Fruit fly (Drosophila melanogaster) whole organism, adult: ENCODE measurements around the gene CG12998.

Source experiments
- CG11617 ChIP-seq: fragments of 200-800 bp; sonication (Bioruptor generic); optimal IDR thresholded peaks from 2 replicates; lab custom pipeline; 2017; ENCODE audit warnings: mild to moderate bottlenecking, missing biosample characterization, missing genetic modification reagents, missing genetic modification characterization
- CG12768 ChIP-seq: fragments of 200-800 bp; sonication (Bioruptor generic); optimal IDR thresholded peaks from 2 replicates; lab custom pipeline; 2017; ENCODE audit warnings: missing biosample characterization, missing genetic modification characterization, mild to moderate bottlenecking, moderate library complexity, missing genetic modification reagents
- CG14711 ChIP-seq: fragments of 200-800 bp; sonication (Bioruptor generic); optimal IDR thresholded peaks from 2 replicates; lab custom pipeline; 2018; ENCODE audit warnings: missing biosample characterization, mild to moderate bottlenecking, missing genetic modification characterization, moderate library complexity
- CG1620 ChIP-seq: fragments of 200-800 bp; sonication (Bioruptor generic); optimal IDR thresholded peaks from 2 replicates; lab custom pipeline; 2016; ENCODE audit warnings: missing biosample characterization, missing genetic modification characterization
- CG33017 ChIP-seq: fragments of 200-800 bp; sonication (Bioruptor generic); optimal IDR thresholded peaks from 2 replicates; lab custom pipeline; 2018; ENCODE audit warnings: missing biosample characterization, mild to moderate bottlenecking, missing genetic modification characterization, moderate library complexity
- CG5204 ChIP-seq: fragments of 200-800 bp; sonication (Bioruptor generic); optimal IDR thresholded peaks from 2 replicates; lab custom pipeline; 2016; ENCODE audit warnings: missing biosample characterization, missing genetic modification characterization
- CG7045 ChIP-seq: fragments of 200-800 bp; sonication (Bioruptor generic); optimal IDR thresholded peaks from 2 replicates; lab custom pipeline; 2017; ENCODE audit warnings: missing biosample characterization, mild to moderate bottlenecking, missing genetic modification characterization
- CG7101 ChIP-seq: fragments of 200-800 bp; sonication (Bioruptor generic); optimal IDR thresholded peaks from 2 replicates; lab custom pipeline; 2018; ENCODE audit warnings: missing biosample characterization, mild to moderate bottlenecking, missing genetic modification characterization, moderate library complexity
- Clk ChIP-seq: fragments of 200-800 bp; sonication (Bioruptor generic); optimal IDR thresholded peaks from 2 replicates; lab custom pipeline; 2017; ENCODE audit warnings: missing biosample characterization, missing genetic modification characterization
- Crg-1 ChIP-seq: fragments of 200-800 bp; sonication (Bioruptor generic); optimal IDR thresholded peaks from 2 replicates; lab custom pipeline; 2016; ENCODE audit warnings: missing biosample characterization, missing genetic modification characterization
- Hr96 ChIP-seq: fragments of 200-800 bp; sonication (Bioruptor generic); optimal IDR thresholded peaks from 2 replicates; lab custom pipeline; 2016; ENCODE audit warnings: missing biosample characterization, missing genetic modification characterization
- Mnt ChIP-seq: fragments of 200-800 bp; sonication (Bioruptor generic); optimal IDR thresholded peaks from 2 replicates; lab custom pipeline; 2016; ENCODE audit warnings: missing biosample characterization, mild to moderate bottlenecking, missing genetic modification characterization
- bab1 ChIP-seq: fragments of 200-800 bp; sonication (Bioruptor generic); optimal IDR thresholded peaks from 3 replicates; lab custom pipeline; 2019; ENCODE audit warnings: missing biosample characterization, mild to moderate bottlenecking, missing genetic modification characterization, moderate library complexity
- cic ChIP-seq: fragments of 200-800 bp; sonication (Bioruptor generic); optimal IDR thresholded peaks from 2 replicates; lab custom pipeline; 2017; ENCODE audit warnings: missing biosample characterization, mild to moderate bottlenecking, missing genetic modification characterization, moderate library complexity
- cnc ChIP-seq, 2 experiments: fragments of >200 bp; optimal IDR thresholded peaks; 2 replicates each; lab custom pipeline; 2017
- kay ChIP-seq: fragments of 200-800 bp; sonication (Bioruptor generic); peaks from one replicate; lab custom pipeline; 2016; ENCODE audit warnings: missing biosample characterization, missing genetic modification characterization, borderline replicate concordance
- ovo ChIP-seq: fragments of 200-800 bp; sonication (Bioruptor generic); optimal IDR thresholded peaks from 2 replicates; lab custom pipeline; 2016; ENCODE audit warnings: missing biosample characterization, missing genetic modification characterization
- pad ChIP-seq: fragments of 200-800 bp; sonication (Bioruptor generic); optimal IDR thresholded peaks from 3 replicates; lab custom pipeline; 2017; ENCODE audit warnings: missing biosample characterization, missing genetic modification characterization, mild to moderate bottlenecking, moderate library complexity, missing genetic modification reagents
- tj ChIP-seq: fragments of 200-800 bp; sonication (Bioruptor generic); optimal IDR thresholded peaks from 3 replicates; lab custom pipeline; 2017; ENCODE audit warnings: missing biosample characterization, mild to moderate bottlenecking, missing genetic modification characterization, moderate library complexity
- toe ChIP-seq: fragments of 200-800 bp; sonication (Bioruptor generic); optimal IDR thresholded peaks from 2 replicates; lab custom pipeline; 2016; ENCODE audit warnings: missing biosample characterization, missing genetic modification characterization

CG12998 gene

DNA sequence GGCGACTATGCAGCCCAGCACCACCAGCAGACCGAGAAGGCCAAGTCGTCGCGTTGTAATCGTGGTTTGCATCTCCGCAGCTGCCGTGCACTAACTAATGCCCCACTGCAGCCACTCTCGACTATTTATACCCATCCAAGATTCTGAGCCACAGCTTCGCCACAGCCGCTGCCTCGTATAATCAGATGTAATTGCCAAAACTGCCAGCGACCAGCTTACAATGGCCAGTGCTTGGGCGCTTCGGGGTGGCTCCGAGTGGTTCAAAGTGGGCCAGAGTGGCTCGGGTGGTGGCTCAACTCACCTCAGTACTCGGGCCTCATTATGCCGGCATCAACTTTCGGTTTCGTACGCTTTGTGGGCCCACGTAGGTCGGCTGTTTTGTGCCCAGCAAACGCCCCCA is 5.2 kb downstream of the CG12998 start, which contains the start of gene CG34327:
Gene CG34327, minus strand, starts transcription at position 101 of the 400 bp plus-strand sequence.
- no peak for TF ChIP-seq pad (GFP tag; lab: Kevin White, UChicago)
- TF ChIP-seq Clk (GFP tag; lab: Kevin White, UChicago), result no peak
- TF ChIP-seq CG7101 (tag; lab: Kevin White, UChicago), result no peak
- TF ChIP-seq CG14711 (tag; lab: Kevin White, UChicago), result no peak
- TF ChIP-seq cnc (optimal IDR thresholded peaks at IDR 0.05; lab: Kevin White, UChicago), result no peak
- TF ChIP-seq CG7045, result no peak
- TF ChIP-seq cic (GFP tag; lab: Kevin White, UChicago), result no peak
- TF ChIP-seq Crg-1 (GFP tag; lab: Kevin White, UChicago), result no peak
- no peak for TF ChIP-seq Mnt
- no peak for TF ChIP-seq CG12768 (GFP tag; lab: Kevin White, UChicago)
- no peak for TF ChIP-seq CG5204 (GFP tag; lab: Kevin White, UChicago)
- TF ChIP-seq toe (GFP tag; lab: Kevin White, UChicago), result no peak
- TF ChIP-seq CG1620 (GFP tag; lab: Kevin White, UChicago), result no peak
- TF ChIP-seq CG11617 (GFP tag; lab: Kevin White, UChicago), result no peak
- no peak for TF ChIP-seq kay
- no peak for TF ChIP-seq tj (GFP tag; lab: Kevin White, UChicago)
- no peak for TF ChIP-seq Hr96 (GFP tag; lab: Kevin White, UChicago)
- no peak for TF ChIP-seq CG33017 (tag; lab: Kevin White, UChicago)
- TF ChIP-seq ovo, result no peak

DNA sequence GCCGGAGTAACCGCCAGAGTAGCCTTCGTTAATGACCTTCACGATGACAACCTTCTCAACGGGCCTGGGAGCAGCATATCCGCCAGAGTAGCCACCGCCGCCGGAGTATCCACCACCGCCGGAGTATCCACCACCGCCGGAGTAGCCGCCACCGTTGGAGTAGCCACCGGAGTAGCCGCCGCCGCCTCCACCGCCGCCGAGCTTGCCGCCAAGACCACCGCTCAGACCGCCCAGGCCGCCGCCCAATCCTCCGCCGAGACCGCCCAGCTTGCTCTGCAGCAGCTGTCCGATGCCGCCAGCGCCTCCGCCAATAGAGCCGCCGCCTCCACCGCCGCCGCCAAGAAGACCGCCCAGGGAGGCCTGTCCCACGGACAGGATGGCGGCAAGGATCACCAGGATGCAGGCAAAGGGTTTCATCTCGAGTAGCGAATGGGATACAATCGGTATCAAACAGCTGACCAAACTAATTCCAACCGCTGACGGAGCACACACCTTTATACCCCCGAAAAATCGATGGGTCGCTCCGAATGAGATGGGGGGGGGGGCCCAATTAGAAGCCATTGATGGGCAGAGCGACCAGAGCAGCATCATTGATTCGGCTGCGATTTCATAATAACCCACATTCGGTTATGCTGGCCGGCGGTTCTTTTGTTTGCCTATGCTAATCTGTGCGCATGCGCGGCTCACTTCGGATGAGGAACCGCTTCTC is 7.7 kb downstream of the CG12998 start:
- no peak for TF ChIP-seq CG12768 (GFP tag; lab: Kevin White, UChicago)
- TF ChIP-seq CG33017 (tag; lab: Kevin White, UChicago), result no peak
- TF ChIP-seq CG11617 (GFP tag; lab: Kevin White, UChicago), result no peak
- no peak for TF ChIP-seq kay
- no peak for TF ChIP-seq CG1620 (GFP tag; lab: Kevin White, UChicago)
- no peak for TF ChIP-seq cic (GFP tag; lab: Kevin White, UChicago)
- no peak for TF ChIP-seq CG7045
- TF ChIP-seq pad (GFP tag; lab: Kevin White, UChicago), result no peak
- no peak for TF ChIP-seq ovo
- no peak for TF ChIP-seq CG7101 (tag; lab: Kevin White, UChicago)
- TF ChIP-seq Clk (GFP tag; lab: Kevin White, UChicago), result no peak
- no peak for TF ChIP-seq tj (GFP tag; lab: Kevin White, UChicago)
- no peak for TF ChIP-seq CG14711 (tag; lab: Kevin White, UChicago)

DNA sequence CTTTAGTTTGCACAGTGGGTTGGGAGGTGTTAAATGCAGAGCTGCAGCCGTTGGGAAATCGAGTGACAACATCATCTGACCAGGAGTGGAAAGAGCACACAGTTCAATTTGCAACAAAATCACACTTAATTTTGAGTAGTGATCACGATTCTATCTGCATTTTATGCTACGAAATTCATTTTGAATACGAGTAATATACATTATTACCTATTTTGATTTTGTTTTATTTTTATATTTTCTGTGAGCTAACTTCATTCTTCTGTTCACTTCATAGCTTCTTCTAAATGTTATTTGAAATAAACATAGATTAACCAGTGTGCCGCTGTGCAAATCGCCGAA is 8.2 kb downstream of the CG12998 start, which contains the start of gene CG10598:
Gene CG10598, minus strand, starts transcription at position 187 of the 339 bp plus-strand sequence.
- no peak for TF ChIP-seq cic (GFP tag; lab: Kevin White, UChicago)
- no peak for TF ChIP-seq kay
- no peak for TF ChIP-seq CG14711 (tag; lab: Kevin White, UChicago)
- no peak for TF ChIP-seq CG7101 (tag; lab: Kevin White, UChicago)
- TF ChIP-seq CG33017 (tag; lab: Kevin White, UChicago), result no peak
- TF ChIP-seq CG1620 (GFP tag; lab: Kevin White, UChicago), result no peak
- TF ChIP-seq CG11617 (GFP tag; lab: Kevin White, UChicago), result no peak
- no peak for TF ChIP-seq bab1
- no peak for TF ChIP-seq CG12768 (GFP tag; lab: Kevin White, UChicago)
- no peak for TF ChIP-seq CG5204 (GFP tag; lab: Kevin White, UChicago)
- TF ChIP-seq Clk (GFP tag; lab: Kevin White, UChicago), result no peak
- TF ChIP-seq CG7045, result no peak
- no peak for TF ChIP-seq cnc (optimal IDR thresholded peaks at IDR 0.05; lab: Kevin White, UChicago)
- no peak for TF ChIP-seq Mnt
- TF ChIP-seq ovo, result no peak
- no peak for TF ChIP-seq Crg-1 (GFP tag; lab: Kevin White, UChicago)
- TF ChIP-seq Hr96 (GFP tag; lab: Kevin White, UChicago), result no peak
- no peak for TF ChIP-seq pad (GFP tag; lab: Kevin White, UChicago)

- TF ChIP-seq tj (GFP tag; lab: Kevin White, UChicago), result no peak
- TF ChIP-seq Hr96 (GFP tag; lab: Kevin White, UChicago), result no peak
- no peak for TF ChIP-seq bab1
- TF ChIP-seq toe (GFP tag; lab: Kevin White, UChicago), result no peak
- no peak for TF ChIP-seq Crg-1 (GFP tag; lab: Kevin White, UChicago)
- no peak for TF ChIP-seq CG14711 (tag; lab: Kevin White, UChicago)
- no peak for TF ChIP-seq CG11617 (GFP tag; lab: Kevin White, UChicago)
- TF ChIP-seq CG1620 (GFP tag; lab: Kevin White, UChicago), result no peak
- TF ChIP-seq cic (GFP tag; lab: Kevin White, UChicago), result no peak
- no peak for TF ChIP-seq CG5204 (GFP tag; lab: Kevin White, UChicago)
- TF ChIP-seq kay, result no peak
- TF ChIP-seq CG33017 (tag; lab: Kevin White, UChicago), result no peak
- TF ChIP-seq CG12768 (GFP tag; lab: Kevin White, UChicago), result no peak
- no peak for TF ChIP-seq pad (GFP tag; lab: Kevin White, UChicago)
- TF ChIP-seq cnc (optimal IDR thresholded peaks at IDR 0.05; lab: Kevin White, UChicago), result no peak
These were observed 9.0 kb downstream of the CG12998 start for dm6 chrX:17227462-17227861.

DNA sequence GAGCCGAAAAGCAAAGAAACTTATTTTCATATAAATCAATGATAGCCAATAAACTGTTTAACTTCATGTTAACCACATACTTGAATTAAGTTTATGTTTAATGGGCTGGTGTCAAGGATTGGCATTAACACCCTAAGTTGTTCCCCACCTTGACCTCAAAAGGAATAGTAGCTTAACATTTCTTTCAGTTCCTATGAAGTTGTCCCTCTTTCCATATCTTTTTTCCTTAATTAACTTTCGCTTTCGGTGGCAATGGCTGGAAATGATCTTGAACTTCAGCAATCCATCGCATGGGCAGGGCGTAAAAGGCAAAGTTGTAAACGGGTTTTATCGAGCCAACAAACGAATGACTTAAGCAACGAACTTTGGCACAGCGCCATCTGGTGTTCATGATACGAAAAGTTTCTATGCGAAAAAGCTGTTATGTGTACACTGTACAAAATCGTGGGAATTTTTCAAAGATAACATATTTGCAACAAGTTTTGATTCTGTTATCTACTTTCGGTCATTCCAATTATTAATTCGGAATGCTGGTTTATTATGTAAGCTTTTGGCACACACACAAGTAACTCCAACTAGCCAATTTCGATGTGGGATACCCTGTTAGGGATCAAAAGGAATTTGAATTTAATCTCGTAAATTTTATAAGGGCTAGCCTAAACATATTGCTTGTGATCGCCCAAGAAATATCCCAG is 11.2 kb downstream of the CG12998 start:
- TF ChIP-seq bab1 (no peak), tj (GFP tag; lab: Kevin White, UChicago) (no peak), ovo (no peak), cic (GFP tag; lab: Kevin White, UChicago) (no peak), CG33017 (tag; lab: Kevin White, UChicago) (no peak), CG1620 (GFP tag; lab: Kevin White, UChicago) (no peak), Hr96 (GFP tag; lab: Kevin White, UChicago) (no peak), Crg-1 (GFP tag; lab: Kevin White, UChicago) (no peak), CG11617 (GFP tag; lab: Kevin White, UChicago) (no peak), kay (no peak), CG14711 (tag; lab: Kevin White, UChicago) (no peak), toe (GFP tag; lab: Kevin White, UChicago) (no peak), Mnt (no peak), pad (GFP tag; lab: Kevin White, UChicago) (no peak), CG7045 (no peak)
